Fruit fly (Drosophila melanogaster) whole organism, wandering third instar larva: ENCODE data around the gene CG14718.
A peak's percentile ranks its signal among the peaks of the same experiment; 100 is the strongest.

Source experiments
- Abd-B ChIP-seq: fragments of >200 bp; optimal IDR thresholded peaks from 2 replicates; lab custom pipeline; 2017; ENCODE audit warnings: missing biosample characterization, missing genetic modification characterization
- CG32264 ChIP-seq: fragments of 200-800 bp; sonication (Bioruptor generic); optimal IDR thresholded peaks from 2 replicates; lab custom pipeline; 2016; ENCODE audit warnings: missing biosample characterization, missing genetic modification characterization
- CG9705 ChIP-seq: fragments of 200-800 bp; sonication (Bioruptor generic); optimal IDR thresholded peaks from 2 replicates; lab custom pipeline; 2018; ENCODE audit warnings: missing biosample characterization, mild to moderate bottlenecking, missing genetic modification characterization
- CrebA ChIP-seq: fragments of 200-800 bp; sonication (Bioruptor generic); optimal IDR thresholded peaks from 2 replicates; lab custom pipeline; 2016; ENCODE audit warnings: missing biosample characterization, mild to moderate bottlenecking, missing genetic modification characterization, borderline replicate concordance
- Dfd ChIP-seq: fragments of >200 bp; optimal IDR thresholded peaks from 2 replicates; lab custom pipeline; 2017; ENCODE audit warnings: missing biosample characterization, missing genetic modification characterization
- Dif ChIP-seq: fragments of 200-275, 200-300 bp; sonication (Bioruptor generic); optimal IDR thresholded peaks from 2 replicates; lab custom pipeline; 2018; ENCODE audit warnings: missing biosample characterization, missing genetic modification characterization; ENCODE audit not compliant: partially characterized antibody
- GATAd ChIP-seq: sonication (Bioruptor generic); optimal IDR thresholded peaks from 2 replicates; lab custom pipeline; 2016; ENCODE audit warnings: missing biosample characterization, missing genetic modification characterization
- HLH106 ChIP-seq: fragments of 200-800 bp; optimal IDR thresholded peaks from 3 replicates; lab custom pipeline; 2019; ENCODE audit warnings: missing biosample characterization, mild to moderate bottlenecking, missing genetic modification characterization, moderate library complexity
- Hnf4 ChIP-seq: fragments of 200-800 bp; sonication (Bioruptor generic); optimal IDR thresholded peaks from 2 replicates; lab custom pipeline; 2016; ENCODE audit warnings: missing biosample characterization, mild to moderate bottlenecking, missing genetic modification characterization
- Hr78 ChIP-seq: fragments of >200 bp; optimal IDR thresholded peaks from 2 replicates; lab custom pipeline; 2017; ENCODE audit warnings: missing biosample characterization, missing genetic modification characterization
- Hr83 ChIP-seq: fragments of 200-300 bp; sonication (Bioruptor generic); optimal IDR thresholded peaks from 2 replicates; lab custom pipeline; 2016; ENCODE audit warnings: missing biosample characterization, mild to moderate bottlenecking, missing genetic modification characterization, moderate library complexity; ENCODE audit not compliant: poor library complexity, severe bottlenecking
- Jra ChIP-seq: sonication (Bioruptor generic); optimal IDR thresholded peaks from 2 replicates; lab custom pipeline; 2016; ENCODE audit warnings: missing biosample characterization, missing genetic modification characterization
- Mio ChIP-seq: sonication (Bioruptor generic); optimal IDR thresholded peaks from 2 replicates; lab custom pipeline; 2016; ENCODE audit warnings: missing biosample characterization, missing genetic modification characterization
- Myc ChIP-seq: fragments of >200 bp; optimal IDR thresholded peaks from 2 replicates; lab custom pipeline; 2017
- N ChIP-seq: fragments of >200 bp; optimal IDR thresholded peaks from 2 replicates; lab custom pipeline; 2018; ENCODE audit warnings: missing biosample characterization, missing external identifiers, missing genetic modification characterization
- OdsH ChIP-seq: fragments of 200-800 bp; sonication (Bioruptor generic); optimal IDR thresholded peaks from 2 replicates; lab custom pipeline; 2016; ENCODE audit warnings: missing biosample characterization, mild to moderate bottlenecking, missing genetic modification characterization
- Rel ChIP-seq, 2 experiments: fragments of 200-800 bp; sonication (Bioruptor generic) in 1 of 2; optimal IDR thresholded peaks; 2 replicates in 1 of 2; 3 replicates in 1 of 2; lab custom pipeline; 2016 to 2019; ENCODE audit warnings: mild to moderate bottlenecking in 2 of 2, missing biosample characterization in 2 of 2, missing genetic modification characterization in 2 of 2, moderate library complexity in 1 of 2
- Sp1 ChIP-seq: fragments of 200-800 bp; sonication (Bioruptor generic); optimal IDR thresholded peaks from 3 replicates; lab custom pipeline; 2019; ENCODE audit warnings: missing biosample characterization, mild to moderate bottlenecking, missing genetic modification characterization, moderate library complexity
- Vsx2 ChIP-seq: fragments of 200-300, 225-300 bp; sonication (Bioruptor generic); optimal IDR thresholded peaks from 2 replicates; lab custom pipeline; 2018; ENCODE audit warnings: missing biosample characterization, missing genetic modification characterization; ENCODE audit not compliant: partially characterized antibody
- br ChIP-seq: fragments of 200-800 bp; sonication (Bioruptor generic); optimal IDR thresholded peaks from 2 replicates; lab custom pipeline; 2016; ENCODE audit warnings: missing biosample characterization, missing genetic modification characterization
- brk ChIP-seq: fragments of 200-800 bp; sonication (Bioruptor generic); optimal IDR thresholded peaks from 2 replicates; lab custom pipeline; 2016; ENCODE audit warnings: missing biosample characterization, mild to moderate bottlenecking, missing genetic modification characterization
- dl ChIP-seq, 2 experiments: fragments of 175-275, 200-275 bp in 1 of 2; fragments of 200-275 bp in 1 of 2; sonication (Bioruptor generic); optimal IDR thresholded peaks; lab custom pipeline; 2018; ENCODE audit warnings: mild to moderate bottlenecking in 2 of 2, missing biosample characterization in 2 of 2, missing genetic modification characterization in 2 of 2, moderate library complexity in 2 of 2; ENCODE audit not compliant: partially characterized antibody in 2 of 2, insufficient read depth in 1 of 2
- dmrt93B ChIP-seq: fragments of 200-800 bp; sonication (Bioruptor generic); optimal IDR thresholded peaks from 2 replicates; lab custom pipeline; 2018; ENCODE audit warnings: missing biosample characterization, mild to moderate bottlenecking, missing genetic modification characterization
- dsf ChIP-seq: sonication (Bioruptor generic); optimal IDR thresholded peaks from 2 replicates; lab custom pipeline; 2016; ENCODE audit warnings: missing biosample characterization, missing genetic modification characterization, borderline replicate concordance
- foxo ChIP-seq, 2 experiments: fragments of 200-800 bp; sonication (Bioruptor generic); optimal IDR thresholded peaks; 2 replicates in 1 of 2; 3 replicates in 1 of 2; lab custom pipeline; 2016 to 2017; ENCODE audit warnings: missing biosample characterization in 2 of 2, missing genetic modification characterization in 2 of 2
- fru ChIP-seq: fragments of 200-800 bp; sonication (Bioruptor generic); optimal IDR thresholded peaks from 3 replicates; lab custom pipeline; 2016; ENCODE audit warnings: missing biosample characterization, mild to moderate bottlenecking, missing genetic modification characterization
- h ChIP-seq: fragments of 200-800 bp; sonication (Bioruptor generic); optimal IDR thresholded peaks from 3 replicates; lab custom pipeline; 2016; ENCODE audit warnings: missing biosample characterization, mild to moderate bottlenecking, missing genetic modification characterization
- lola ChIP-seq: fragments of >200 bp; optimal IDR thresholded peaks from 2 replicates; lab custom pipeline; 2017; ENCODE audit warnings: missing biosample characterization, missing genetic modification characterization
- psq ChIP-seq: fragments of 200-800 bp; sonication (Bioruptor generic); optimal IDR thresholded peaks from 3 replicates; lab custom pipeline; 2017; ENCODE audit warnings: missing biosample characterization, mild to moderate bottlenecking, missing genetic modification characterization, moderate library complexity
- rgr ChIP-seq: fragments of 200-800 bp; sonication (Bioruptor generic); optimal IDR thresholded peaks from 3 replicates; lab custom pipeline; 2016; ENCODE audit warnings: missing biosample characterization, mild to moderate bottlenecking, missing genetic modification characterization
- sage ChIP-seq: fragments of 200-800 bp; sonication (Bioruptor generic); optimal IDR thresholded peaks from 2 replicates; lab custom pipeline; 2016; ENCODE audit warnings: missing biosample characterization, mild to moderate bottlenecking, missing genetic modification characterization
- sv ChIP-seq: fragments of 200-800 bp; sonication (Bioruptor generic); optimal IDR thresholded peaks from 3 replicates; lab custom pipeline; 2016; ENCODE audit warnings: missing biosample characterization, missing genetic modification characterization
- tai ChIP-seq: sonication (Bioruptor generic); optimal IDR thresholded peaks from 2 replicates; lab custom pipeline; 2016; ENCODE audit warnings: missing biosample characterization, missing genetic modification characterization
- woc ChIP-seq: sonication (Bioruptor generic); optimal IDR thresholded peaks from 2 replicates; lab custom pipeline; 2016; ENCODE audit warnings: missing biosample characterization, mild to moderate bottlenecking, missing genetic modification characterization

Gene CG14718

dm6 chr3R:11669017-11669953 lies 31.1 kb upstream of the CG14718 start:
- TF ChIP-seq h (GFP tag; lab: Kevin White, UChicago) (peak; percentile 43), psq (GFP tag; lab: Kevin White, UChicago) (no peak), Sp1 (GFP tag; lab: Kevin White, UChicago) (peak; percentile 1), Rel (GFP tag; optimal IDR thresholded peaks at IDR 0.05; lab: Kevin White, UChicago) (no peak), Rel (tag; optimal IDR thresholded peaks at IDR 0.05; lab: Kevin White, UChicago) (no peak), OdsH (GFP tag; lab: Kevin White, UChicago) (peak; percentile 7)

dm6 chr3R:11669954-11670347 lies 30.5 kb upstream of the CG14718 start:
- TF ChIP-seq h (GFP tag; lab: Kevin White, UChicago) (no peak), CG32264 (GFP tag; lab: Kevin White, UChicago) (no peak), Jra (no peak), Hr78 (GFP tag; lab: Kevin White, UChicago) (no peak), tai (GFP tag; lab: Kevin White, UChicago) (no peak), Hr83 (GFP tag; lab: Kevin White, UChicago) (no peak)

dm6 chr3R:11670888-11671287 lies 29.5 kb upstream of the CG14718 start:
- TF ChIP-seq lola (GFP tag; lab: Kevin White, UChicago) (no peak), psq (GFP tag; lab: Kevin White, UChicago) (no peak), CG32264 (GFP tag; lab: Kevin White, UChicago) (no peak), fru (GFP tag; lab: Kevin White, UChicago) (no peak), sage (no peak), foxo (GFP tag; optimal IDR thresholded peaks at IDR 0.05; lab: Kevin White, UChicago) (no peak), Hr78 (GFP tag; lab: Kevin White, UChicago) (no peak), rgr (GFP tag; lab: Kevin White, UChicago) (no peak), N (GFP tag; lab: Kevin White, UChicago) (no peak), Rel (GFP tag; optimal IDR thresholded peaks at IDR 0.05; lab: Kevin White, UChicago) (no peak), Rel (tag; optimal IDR thresholded peaks at IDR 0.05; lab: Kevin White, UChicago) (no peak), woc (no peak), HLH106 (no peak), Jra (no peak)

dm6 chr3R:11671784-11672183 lies 28.6 kb upstream of the CG14718 start:
- TF ChIP-seq Hr83 (GFP tag; lab: Kevin White, UChicago) (no peak), Dfd (no peak), Hr78 (GFP tag; lab: Kevin White, UChicago) (no peak), Abd-B (GFP tag; lab: Kevin White, UChicago) (no peak), foxo (GFP tag; optimal IDR thresholded peaks at IDR 0.05; lab: Kevin White, UChicago) (peak in 1 of 2 experiments; percentile 19)
- TF ChIP-seq, all 38 proteins: peak for 1

- TF ChIP-seq h (GFP tag; lab: Kevin White, UChicago) (peak; percentile 57), lola (GFP tag; lab: Kevin White, UChicago) (no peak), Myc (lab: Kevin White, UChicago) (no peak), foxo (GFP tag; optimal IDR thresholded peaks at IDR 0.05; lab: Kevin White, UChicago) (peak in 1 of 2 experiments; percentile 54), Hr83 (GFP tag; lab: Kevin White, UChicago) (no peak), dsf (GFP tag; lab: Kevin White, UChicago) (no peak), GATAd (GFP tag; lab: Kevin White, UChicago) (no peak), Hnf4 (no peak), Abd-B (GFP tag; lab: Kevin White, UChicago) (no peak), CrebA (GFP tag; lab: Kevin White, UChicago) (no peak), brk (GFP tag; lab: Kevin White, UChicago) (no peak), Mio (GFP tag; lab: Kevin White, UChicago) (no peak), sv (GFP tag; lab: Kevin White, UChicago) (no peak), CG32264 (GFP tag; lab: Kevin White, UChicago) (no peak), br (GFP tag; lab: Kevin White, UChicago) (no peak), sage (no peak), N (GFP tag; lab: Kevin White, UChicago) (no peak), psq (GFP tag; lab: Kevin White, UChicago) (no peak), HLH106 (peak; percentile 18), woc (peak; percentile 27), dmrt93B (GFP tag; lab: Kevin White, UChicago) (no peak), Vsx2 (GFP tag; lab: Kevin White, UChicago) (no peak), CG9705 (GFP tag; lab: Kevin White, UChicago) (no peak), tai (GFP tag; lab: Kevin White, UChicago) (no peak), Jra (no peak), Sp1 (GFP tag; lab: Kevin White, UChicago) (peak; percentile 16), Dif (GFP tag; lab: Kevin White, UChicago) (no peak), Dfd (no peak), OdsH (GFP tag; lab: Kevin White, UChicago) (peak; percentile 28), dl (GFP tag; optimal IDR thresholded peaks at IDR 0.05; lab: Kevin White, UChicago; ENCODE audit: insufficient read depth in 1 of 2, partially characterized antibody in 2 of 2) (no peak)
Measured at dm6 chr3R:11673955-11674663, 26.3 kb upstream of the CG14718 start, which contains the start of gene CG14715. CG14715 (plus strand) TSS chr3R:11674221.
